Fruit fly (Drosophila melanogaster): Measurements from ENCODE around the gene CG34269.

dm6 chr3L:484554-485305 lies 43.4 kb upstream of the CG34269 start:
- TF ChIP-seq CG8478 (optimal IDR thresholded peaks at IDR 0.05), result no peak
- no peak for TF ChIP-seq pan (optimal IDR thresholded peaks at IDR 0.05)
- no peak for TF ChIP-seq usp (GFP tag; optimal IDR thresholded peaks at IDR 0.05)
- TF ChIP-seq EcR (GFP tag; optimal IDR thresholded peaks at IDR 0.05), result peak in 1 of 2 experiments; percentile 49
- TF ChIP-seq psq (optimal IDR thresholded peaks at IDR 0.05), result no peak
